Fruit fly (Drosophila melanogaster): Measurements from ENCODE around the gene CG13361.
A peak's percentile ranks its signal among the peaks of the same experiment; 100 is the strongest.

- TF ChIP-seq psq (GFP tag; optimal IDR thresholded peaks at IDR 0.05) (no peak), foxo (GFP tag; optimal IDR thresholded peaks at IDR 0.05) (no peak), dl (GFP tag; optimal IDR thresholded peaks at IDR 0.05; ENCODE audit: insufficient read depth in 1 of 2, partially characterized antibody in 2 of 2) (no peak), sage (GFP tag; optimal IDR thresholded peaks at IDR 0.05) (no peak), fru (GFP tag; optimal IDR thresholded peaks at IDR 0.05) (peak; percentile 34), usp (GFP tag; optimal IDR thresholded peaks at IDR 0.05) (no peak), CG9705 (GFP tag; optimal IDR thresholded peaks at IDR 0.05) (no peak), HLH106 (tag; optimal IDR thresholded peaks at IDR 0.05) (no peak), woc (GFP tag; optimal IDR thresholded peaks at IDR 0.05) (no peak)
Measured at dm6 chrX:771431-772064, 18.1 kb upstream of the CG13361 start.

Data from whole organism, wandering third instar larva.